Fruit fly (Drosophila melanogaster): ENCODE measurements around the gene CG3847.

The CG3847 gene

dm6 chrX:6339970-6340548 is 6.8 kb upstream of the CG3847 start (continued):
- peak; percentile 60; the same call in 1 of the 2 replicates for TF ChIP-seq HLH3B (GFP tag; IDR thresholded peaks at IDR 0.05)
- peak in 1 of 2 experiments; percentile 54 for TF ChIP-seq Hr78 (GFP tag; optimal IDR thresholded peaks at IDR 0.05)
- peak; percentile 64 for TF ChIP-seq Ptx1 (GFP tag; IDR thresholded peaks at IDR 0.05)
- TF ChIP-seq CG33557 (GFP tag; optimal IDR thresholded peaks at IDR 0.05): no peak
- peak; percentile 43; the same call in 1 of the 2 replicates for TF ChIP-seq CG4360 (GFP tag; IDR thresholded peaks at IDR 0.05)
- peak; percentile 28; the same call in 2 of the 3 replicates for TF ChIP-seq croc (GFP tag; conservative IDR thresholded peaks at IDR 0.05)
- TF ChIP-seq Med (GFP tag): peak; percentile 90
- TF ChIP-seq CG2129 (GFP tag; IDR thresholded peaks at IDR 0.05; ENCODE audit: partially characterized antibody): no peak
- no peak for TF ChIP-seq Usf (GFP tag; optimal IDR thresholded peaks at IDR 0.05)
- TF ChIP-seq aop (GFP tag; IDR thresholded peaks at IDR 0.05): no peak
- TF ChIP-seq CG4820 (GFP tag; optimal IDR thresholded peaks at IDR 0.05): peak; percentile 19
- no peak for TF ChIP-seq Hey (tag; optimal IDR thresholded peaks at IDR 0.05)
- peak; percentile 59 for TF ChIP-seq lilli (GFP tag; optimal IDR thresholded peaks at IDR 0.05)
- TF ChIP-seq Opbp (GFP tag; IDR thresholded peaks at IDR 0.05; ENCODE audit: partially characterized antibody): no peak
- TF ChIP-seq da (GFP tag; optimal IDR thresholded peaks at IDR 0.05): no peak
- 0 out of 2 replicates have a peak, but pooled peaks have one; percentile 8 for TF ChIP-seq MBD-R2 (GFP tag; IDR thresholded peaks at IDR 0.05)
- no peak for TF ChIP-seq CG12744 (GFP tag; optimal IDR thresholded peaks at IDR 0.05)
- peak; percentile 45; the same call in 1 of the 3 replicates for TF ChIP-seq CG14050 (GFP tag; IDR thresholded peaks at IDR 0.05)
- peak; percentile 34 for TF ChIP-seq CG10209 (GFP tag; optimal IDR thresholded peaks at IDR 0.05)
- no peak for TF ChIP-seq HLH4C (GFP tag; IDR thresholded peaks at IDR 0.05; ENCODE audit: partially characterized antibody)
- TF ChIP-seq bsh (GFP tag; optimal IDR thresholded peaks at IDR 0.05): peak in 1 of 2 experiments; percentile 73
- TF ChIP-seq CG34224 (GFP tag; IDR thresholded peaks at IDR 0.05; ENCODE audit: partially characterized antibody): no peak
- peak; percentile 18; the same call in 1 of the 2 replicates for TF ChIP-seq sim (GFP tag; IDR thresholded peaks at IDR 0.05)
- TF ChIP-seq gro (GFP tag; optimal IDR thresholded peaks at IDR 0.05): peak; percentile 65
- no peak for TF ChIP-seq fu2 (GFP tag; optimal IDR thresholded peaks at IDR 0.05)
- TF ChIP-seq Hr39 (optimal IDR thresholded peaks at IDR 0.05): no peak
- 0 out of 3 replicates have a peak, but pooled peaks have one; percentile 56 for TF ChIP-seq H15 (GFP tag; IDR thresholded peaks at IDR 0.05)
- TF ChIP-seq NC2α (GFP tag; optimal IDR thresholded peaks at IDR 0.05): no peak
- no peak for TF ChIP-seq CG6791 (GFP tag; IDR thresholded peaks at IDR 0.05; ENCODE audit: partially characterized antibody)
- TF ChIP-seq CG31388 (GFP tag; optimal IDR thresholded peaks at IDR 0.05): no peak
- no peak for TF ChIP-seq Atf3 (GFP tag; optimal IDR thresholded peaks at IDR 0.05)
- TF ChIP-seq lov (optimal IDR thresholded peaks at IDR 0.05): no peak
- no peak for TF ChIP-seq lov (GFP tag; IDR thresholded peaks at IDR 0.05)
- peak; percentile 52 for TF ChIP-seq Xbp1 (GFP tag; optimal IDR thresholded peaks at IDR 0.05)
- TF ChIP-seq hbn (GFP tag; IDR thresholded peaks at IDR 0.05; ENCODE audit: partially characterized antibody): no peak
- no peak for TF ChIP-seq Scr (GFP tag; IDR thresholded peaks at IDR 0.05; ENCODE audit: partially characterized antibody)
- TF ChIP-seq CG17912 (GFP tag; optimal IDR thresholded peaks at IDR 0.05): no peak
- TF ChIP-seq CG18011 (GFP tag; optimal IDR thresholded peaks at IDR 0.05): no peak
- TF ChIP-seq pita (GFP tag; optimal IDR thresholded peaks at IDR 0.05): no peak
- peak; percentile 50 for TF ChIP-seq klu (GFP tag; IDR thresholded peaks at IDR 0.05)
- TF ChIP-seq CG3407 (GFP tag; optimal IDR thresholded peaks at IDR 0.05): peak; percentile 28
- TF ChIP-seq chm (GFP tag; IDR thresholded peaks at IDR 0.05): peak; percentile 44; the same call in 1 of the 2 replicates
- TF ChIP-seq CG4854 (GFP tag; optimal IDR thresholded peaks at IDR 0.05): peak; percentile 18
- TF ChIP-seq pnt (GFP tag; optimal IDR thresholded peaks at IDR 0.05): peak; percentile 34
- TF ChIP-seq CG30431 (GFP tag; optimal IDR thresholded peaks at IDR 0.05): no peak
- no peak for TF ChIP-seq bbx (GFP tag; IDR thresholded peaks at IDR 0.05; ENCODE audit: partially characterized antibody)
- peak; percentile 62 for TF ChIP-seq Nf-YA (GFP tag; IDR thresholded peaks at IDR 0.05)
- peak; percentile 2 for TF ChIP-seq az2 (GFP tag; optimal IDR thresholded peaks at IDR 0.05)
- no peak for TF ChIP-seq inv (GFP tag; IDR thresholded peaks at IDR 0.05; ENCODE audit: partially characterized antibody)
- peak; percentile 44 for TF ChIP-seq crol (GFP tag; IDR thresholded peaks at IDR 0.05)
